Worm (Caenorhabditis elegans): ENCODE results near the gene mms-19.
A peak's percentile ranks its signal among the peaks of the same experiment; 100 is the strongest.
"Not testable (repeated sequence)": the region's sequence is repeated elsewhere in the genome, so short reads cannot be mapped to it uniquely, and the experiment has no call there.

mms-19 gene

DNA sequence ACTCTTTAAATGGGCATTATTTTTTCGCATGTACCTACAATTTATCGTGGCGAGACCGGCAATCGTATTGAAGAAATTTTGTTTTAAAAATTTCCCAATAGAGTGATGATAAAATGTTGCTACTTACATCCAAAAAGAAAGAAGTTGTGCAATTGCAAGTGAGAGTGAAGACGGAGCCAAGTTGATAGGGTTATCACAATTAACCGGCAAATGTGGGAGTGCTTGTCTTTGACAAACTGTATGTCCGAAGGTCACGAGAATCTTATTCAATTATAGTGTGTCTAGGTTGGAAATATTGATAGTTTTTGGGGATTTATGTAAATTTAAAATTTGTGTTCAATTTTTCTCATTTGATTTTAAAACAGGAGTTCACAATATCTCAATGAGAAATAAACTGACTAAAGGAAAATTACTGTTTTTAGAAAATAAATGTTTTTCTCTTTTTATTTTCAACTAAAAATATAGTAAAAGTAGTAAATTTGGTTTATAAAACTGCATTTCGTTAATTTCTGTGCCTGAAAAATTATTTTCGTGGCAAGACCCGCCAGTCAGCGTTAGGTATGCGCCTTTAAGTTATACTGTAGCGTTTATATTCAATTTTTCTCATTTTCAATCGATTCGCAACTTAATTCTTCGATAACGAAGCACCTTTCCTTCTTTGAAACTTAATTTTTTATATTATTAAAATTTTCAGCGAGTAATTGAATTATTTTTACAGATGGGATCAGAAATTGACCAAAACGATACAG, at the start of gene mms-19, which contains the start of gene hpo-15:
TSS of gene mms-19 (plus strand) at position 719 of the 749 bp plus-strand sequence.
TSS of gene hpo-15 (minus strand) at position 201 of the 749 bp plus-strand sequence.
- TF ChIP-seq elt-2 (tag; optimal IDR thresholded peaks at IDR 0.05) = peak; percentile 60
- no peak for TF ChIP-seq nhr-237 (tag; optimal IDR thresholded peaks at IDR 0.05)
- TF ChIP-seq pqm-1 (tag; optimal IDR thresholded peaks at IDR 0.05) = peak; percentile 23

DNA sequence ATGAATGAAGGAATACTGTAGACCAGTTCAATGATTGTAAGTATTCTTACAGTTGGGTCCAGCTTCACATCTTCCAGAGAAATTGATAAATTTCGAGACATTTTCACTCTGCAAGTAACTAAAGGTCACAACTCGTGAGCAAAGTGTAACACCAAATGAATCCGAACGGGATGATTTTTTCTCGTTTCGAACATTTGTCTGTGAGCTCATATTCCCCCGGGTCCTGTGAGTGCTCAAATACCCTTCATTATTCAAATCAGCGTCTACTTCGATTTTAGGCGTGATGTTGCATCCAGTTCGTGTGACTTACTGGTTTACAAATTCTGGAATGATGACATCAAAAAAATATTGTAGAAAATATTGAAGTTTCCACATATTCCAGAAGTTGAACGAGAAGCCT, 48.8 kb upstream of the mms-19 start, which contains the start of gene srg-68:
TSS of gene srg-68 (minus strand) at position 101 of the 400 bp plus-strand sequence.
- TF ChIP-seq unc-62 (GFP tag; optimal IDR thresholded peaks at IDR 0.05) (no peak), nhr-23 (tag; optimal IDR thresholded peaks at IDR 0.05) (no peak), zag-1 (tag; optimal IDR thresholded peaks at IDR 0.05) (no peak), snpc-4 (tag; optimal IDR thresholded peaks at IDR 0.05) (no peak)

DNA sequence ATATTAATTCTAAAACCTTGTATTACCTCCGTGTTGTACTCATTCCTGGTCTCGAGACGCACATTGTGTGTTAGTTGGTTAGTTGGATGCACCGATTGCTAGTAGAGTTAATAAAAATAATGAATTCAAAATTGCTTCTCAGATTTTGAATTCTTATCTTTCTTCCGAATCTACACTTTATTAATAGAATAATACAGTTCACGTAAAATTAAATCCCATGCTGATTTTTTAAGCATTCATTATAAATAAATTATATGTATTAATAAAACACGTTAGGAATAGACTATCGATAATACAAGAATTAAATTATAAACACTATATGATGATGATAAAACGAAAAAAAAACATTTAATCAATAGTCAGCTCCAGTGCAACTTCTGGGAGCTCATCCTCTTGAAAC, 45.7 kb upstream of the mms-19 start, which contains the start of gene ZC317.6:
TSS of gene ZC317.6 (minus strand) at position 101 of the 400 bp plus-strand sequence.
- not testable (repeated sequence) for TF ChIP-seq unc-62 (GFP tag; optimal IDR thresholded peaks at IDR 0.05); eor-1 (tag; optimal IDR thresholded peaks at IDR 0.05); nhr-25 (tag; optimal IDR thresholded peaks at IDR 0.05)

DNA sequence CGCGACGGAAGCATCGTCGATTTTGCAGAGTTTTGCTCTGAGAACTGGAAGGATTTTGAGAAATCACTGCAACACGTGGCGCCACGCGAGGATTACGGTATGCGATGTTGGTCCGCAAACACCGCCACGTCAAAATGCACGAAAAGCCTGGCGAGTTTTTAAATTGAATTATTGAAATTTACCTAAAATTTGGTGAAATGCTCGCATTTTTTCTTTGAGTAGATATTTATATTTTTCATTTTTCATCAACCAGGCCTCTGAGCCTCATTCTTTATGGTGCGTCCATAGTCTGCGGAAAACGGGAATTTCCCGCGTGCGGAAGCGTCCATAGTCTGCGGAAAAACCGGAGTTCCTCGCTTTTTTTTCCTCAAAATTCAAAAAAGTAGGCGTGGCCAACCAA, 43.2 kb upstream of the mms-19 start, which contains the start of gene ZC317.7:
TSS of gene ZC317.7 (minus strand) at position 101 of the 400 bp plus-strand sequence.
- not testable (repeated sequence) for TF ChIP-seq ceh-82, lin-39, ceh-28 (tag; optimal IDR thresholded peaks at IDR 0.05)

DNA sequence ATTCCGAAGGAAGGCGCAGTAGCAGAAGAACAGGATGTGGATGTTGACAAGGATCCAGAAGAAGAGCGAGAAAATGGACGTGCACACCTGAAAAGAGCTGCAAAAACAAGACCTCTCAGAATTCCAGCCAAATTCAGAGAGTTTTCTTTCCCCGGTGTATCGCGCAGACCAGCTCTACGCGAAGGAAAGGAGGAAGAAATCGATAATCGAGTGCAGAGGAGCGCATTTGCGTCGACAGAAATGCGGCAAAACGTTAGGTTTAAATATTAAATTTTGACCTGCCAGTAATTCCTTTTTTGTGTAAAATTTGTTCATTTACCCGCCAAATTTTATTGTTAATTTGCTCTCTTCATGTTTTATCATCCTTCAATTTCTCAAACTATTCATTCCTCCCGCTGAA, 36.4 kb upstream of the mms-19 start:
- TF ChIP-seq daf-12 (tag; optimal IDR thresholded peaks at IDR 0.05) = no peak
- no peak for TF ChIP-seq lin-15B (tag; optimal IDR thresholded peaks at IDR 0.05)
- no peak for TF ChIP-seq unc-62 (GFP tag; optimal IDR thresholded peaks at IDR 0.05)
- TF ChIP-seq sea-2 (GFP tag; optimal IDR thresholded peaks at IDR 0.05) = no peak
- no peak for TF ChIP-seq unc-39 (tag; optimal IDR thresholded peaks at IDR 0.05)
- TF ChIP-seq mml-1 (tag; optimal IDR thresholded peaks at IDR 0.05) = no peak
- TF ChIP-seq nhr-237 (tag; optimal IDR thresholded peaks at IDR 0.05) = no peak
- TF ChIP-seq nhr-76 (tag; optimal IDR thresholded peaks at IDR 0.05) = no peak
- TF ChIP-seq egl-27 (tag; optimal IDR thresholded peaks at IDR 0.05) = no peak
- TF ChIP-seq fkh-2 (tag; optimal IDR thresholded peaks at IDR 0.05) = no peak
- no peak for TF ChIP-seq mdl-1 (tag; optimal IDR thresholded peaks at IDR 0.05)
- TF ChIP-seq jun-1 (tag; optimal IDR thresholded peaks at IDR 0.05) = no peak
- TF ChIP-seq nfya-1 (tag; optimal IDR thresholded peaks at IDR 0.05; ENCODE audit: insufficient read depth) = no peak

DNA sequence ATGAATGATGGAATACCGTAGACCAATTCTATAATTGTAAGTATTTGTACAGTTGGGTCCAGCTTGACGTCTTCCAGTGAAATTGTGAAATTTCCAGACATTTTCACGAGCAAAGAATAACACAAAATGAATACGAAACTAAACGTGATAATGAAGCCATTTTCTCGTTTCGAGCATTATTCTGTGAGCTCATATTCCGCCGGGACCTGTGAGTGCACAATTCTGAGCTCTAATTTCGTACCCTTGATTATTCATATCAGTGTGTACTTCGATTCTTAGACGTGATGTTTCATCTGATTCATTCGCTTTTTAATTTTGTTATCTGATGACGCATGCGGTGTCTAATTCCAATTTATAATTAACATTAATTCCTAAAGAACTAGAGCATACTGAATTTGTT, 31.8 kb upstream of the mms-19 start, which contains the start of gene srg-66:
TSS of gene srg-66 (minus strand) at position 101 of the 400 bp plus-strand sequence.
- TF ChIP-seq eor-1 (tag; optimal IDR thresholded peaks at IDR 0.05) (no peak), nhr-12 (tag; optimal IDR thresholded peaks at IDR 0.05) (no peak), ceh-28 (tag; optimal IDR thresholded peaks at IDR 0.05) (no peak)

DNA sequence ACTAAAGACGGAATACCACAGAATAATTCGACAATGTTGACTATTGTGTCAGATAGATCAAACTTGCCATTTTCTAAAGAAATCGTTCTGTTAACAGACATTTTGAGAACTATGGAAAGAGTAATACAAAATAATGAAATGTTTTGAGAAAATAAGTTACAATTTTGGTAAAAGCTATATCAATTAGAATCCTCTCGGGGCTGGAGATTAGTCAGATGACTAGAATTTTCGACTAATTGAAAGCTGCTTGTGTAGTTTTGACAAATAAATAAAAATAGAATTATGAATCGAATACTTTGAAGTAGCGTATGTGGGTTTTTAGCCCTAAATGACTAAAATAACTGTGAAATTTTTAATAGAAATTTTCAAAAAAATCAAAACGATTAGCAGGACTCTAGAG, 29.3 kb upstream of the mms-19 start, which contains the start of gene srg-65:
TSS of gene srg-65 (minus strand) at position 101 of the 400 bp plus-strand sequence.
- no peak for TF ChIP-seq jun-1 (tag; optimal IDR thresholded peaks at IDR 0.05)
- TF ChIP-seq ztf-11 (tag; optimal IDR thresholded peaks at IDR 0.05) = no peak
- TF ChIP-seq egl-5 (tag; optimal IDR thresholded peaks at IDR 0.05) = no peak
- TF ChIP-seq lin-39 (tag; optimal IDR thresholded peaks at IDR 0.05) = no peak
- no peak for TF ChIP-seq eor-1 (tag; optimal IDR thresholded peaks at IDR 0.05)
- TF ChIP-seq nhr-43 (tag; optimal IDR thresholded peaks at IDR 0.05; ENCODE audit: poor library complexity, severe bottlenecking) = no peak
- TF ChIP-seq ceh-9 (tag; optimal IDR thresholded peaks at IDR 0.05) = no peak
- no peak for TF ChIP-seq nhr-237 (tag; optimal IDR thresholded peaks at IDR 0.05)
- TF ChIP-seq unc-62 (GFP tag; optimal IDR thresholded peaks at IDR 0.05) = no peak
- no peak for TF ChIP-seq tbx-2 (tag; optimal IDR thresholded peaks at IDR 0.05)
- no peak for TF ChIP-seq pha-4 (tag; optimal IDR thresholded peaks at IDR 0.05)
- no peak for TF ChIP-seq elt-2 (tag; optimal IDR thresholded peaks at IDR 0.05)
- no peak for TF ChIP-seq elt-3 (tag; optimal IDR thresholded peaks at IDR 0.05)
